Worm (Caenorhabditis elegans) whole organism, midembryonic: ENCODE results near the gene C54H2.4.

Experiments
- T22C8.4 ChIP-seq: fragments of 200-800 bp; sonication (Bioruptor generic); IDR thresholded peaks from 2 replicates; pipeline ENCODE4 v1.3.6; 2022; ENCODE audit warnings: missing genetic modification characterization, missing compliant biosample characterization
- cog-1 ChIP-seq: sonication (generic microtip); optimal IDR thresholded peaks from 2 replicates; lab custom pipeline; 2016; ENCODE audit warnings: missing genetic modification characterization, missing compliant biosample characterization
- flt-1 ChIP-seq: fragments of 200-800 bp; sonication (Bioruptor generic); IDR thresholded peaks from 2 replicates; pipeline ENCODE4 v1.3.6; 2022; ENCODE audit warnings: missing genetic modification characterization, missing compliant biosample characterization
- med-1 ChIP-seq: sonication (generic microtip); optimal IDR thresholded peaks from 2 replicates; lab custom pipeline; 2017; ENCODE audit warnings: missing genetic modification characterization, mild to moderate bottlenecking, missing compliant biosample characterization, antibody characterized with exemption, missing genetic modification reagents; ENCODE audit not compliant: insufficient read depth
- ref-1 ChIP-seq: fragments of 200-800 bp; sonication (Bioruptor generic); conservative IDR thresholded peaks from 2 replicates; pipeline ENCODE4 v1.3.6; 2022; ENCODE audit warnings: missing genetic modification reagents, missing genetic modification characterization, missing compliant biosample characterization
- ztf-23 ChIP-seq: fragments of 200-800 bp; sonication (Bioruptor generic); IDR thresholded peaks from 2 replicates; pipeline ENCODE4 v1.3.6; 2022; ENCODE audit warnings: missing genetic modification reagents, missing genetic modification characterization, missing compliant biosample characterization
- ztf-29 ChIP-seq: fragments of 200-800 bp; sonication (Bioruptor generic); IDR thresholded peaks from 2 replicates; pipeline ENCODE4 v1.3.6; 2022; ENCODE audit warnings: missing genetic modification reagents, missing genetic modification characterization, missing compliant biosample characterization

ce11 chrX:5798690-5799089 is 28.1 kb upstream of the C54H2.4 start, which contains the start of gene F46G11.4:
- TF ChIP-seq med-1 (GFP tag; lab: Kevin White, UChicago) (no peak), ref-1 (GFP tag; lab: Robert Waterston, UW) (no peak), T22C8.4 (no peak), ztf-23 (GFP tag; lab: Robert Waterston, UW) (no peak), flt-1 (no peak), cog-1 (tag; lab: Kevin White, UChicago) (no peak), ztf-29 (GFP tag; lab: Robert Waterston, UW) (no peak)
